Fruit fly (Drosophila melanogaster) whole organism, embryonic: ENCODE data around the gene CG15517.

Experiments used
- ATbp ChIP-seq: fragments of 200-800 bp; sonication (Bioruptor generic); optimal IDR thresholded peaks from 2 replicates; lab custom pipeline; 2017; ENCODE audit warnings: missing biosample characterization, mild to moderate bottlenecking, missing genetic modification characterization, missing genetic modification reagents
- Atf3 ChIP-seq: fragments of 200-800 bp; sonication (Bioruptor generic); optimal IDR thresholded peaks from 3 replicates; lab custom pipeline; 2016; ENCODE audit warnings: missing biosample characterization, missing genetic modification characterization
- B-H2 ChIP-seq: fragments of 200-800 bp; sonication (Bioruptor generic); optimal IDR thresholded peaks from 2 replicates; lab custom pipeline; 2018; ENCODE audit warnings: missing biosample characterization, mild to moderate bottlenecking, missing genetic modification characterization
- CG10209 ChIP-seq: fragments of 200-800 bp; sonication (Bioruptor generic); optimal IDR thresholded peaks from 3 replicates; lab custom pipeline; 2017; ENCODE audit warnings: missing biosample characterization, mild to moderate bottlenecking, missing genetic modification characterization, missing genetic modification reagents
- CG1024 ChIP-seq: fragments of 200-800 bp; sonication (Bioruptor generic); IDR thresholded peaks from 2 replicates; pipeline ENCODE4 v1.3.6; 2022; ENCODE audit warnings: missing biosample characterization, missing genetic modification characterization
- CG11723 ChIP-seq: fragments of 200-800 bp; sonication (Bioruptor generic); optimal IDR thresholded peaks from 2 replicates; lab custom pipeline; 2017; ENCODE audit warnings: missing biosample characterization, mild to moderate bottlenecking, missing genetic modification characterization
- CG14667 ChIP-seq: fragments of 200-800 bp; sonication (Bioruptor generic); IDR thresholded peaks from 2 replicates; pipeline ENCODE4 v1.3.6; 2022; ENCODE audit warnings: missing biosample characterization, missing genetic modification characterization
- CG15073 ChIP-seq: fragments of 200-800 bp; sonication (Bioruptor generic); optimal IDR thresholded peaks from 2 replicates; lab custom pipeline; 2016; ENCODE audit warnings: missing biosample characterization, missing genetic modification characterization
- CG16813 ChIP-seq: fragments of 200-800 bp; sonication (Bioruptor generic); IDR thresholded peaks from 3 replicates; pipeline ENCODE4 v1.3.6; 2022; ENCODE audit warnings: missing biosample characterization, missing genetic modification characterization; ENCODE audit not compliant: partially characterized antibody
- CG18599 ChIP-seq: fragments of 200-800 bp; sonication (Bioruptor generic); optimal IDR thresholded peaks from 3 replicates; lab custom pipeline; 2017; ENCODE audit warnings: missing biosample characterization, missing genetic modification characterization, mild to moderate bottlenecking, moderate library complexity, missing genetic modification reagents
- CG34224 ChIP-seq: fragments of 200-800 bp; sonication (Bioruptor generic); IDR thresholded peaks from 3 replicates; pipeline ENCODE4 v1.3.6; 2022; ENCODE audit warnings: missing biosample characterization, missing genetic modification characterization; ENCODE audit not compliant: partially characterized antibody
- CG3847 ChIP-seq: fragments of 200-800 bp; sonication (Bioruptor generic); IDR thresholded peaks from 2 replicates; pipeline ENCODE4 v1.3.6; 2022; ENCODE audit warnings: missing biosample characterization, missing genetic modification characterization
- CG4707 ChIP-seq: fragments of 200-800 bp; sonication (Bioruptor generic); optimal IDR thresholded peaks from 2 replicates; lab custom pipeline; 2018; ENCODE audit warnings: missing biosample characterization, mild to moderate bottlenecking, missing genetic modification characterization, moderate library complexity
- CG4730 ChIP-seq: fragments of 200-800 bp; sonication (Bioruptor generic); IDR thresholded peaks from 2 replicates; pipeline ENCODE4 v1.3.6; 2022; ENCODE audit warnings: missing biosample characterization, missing genetic modification characterization
- CG5180 ChIP-seq: fragments of 200-800 bp; sonication (Bioruptor generic); optimal IDR thresholded peaks from 3 replicates; lab custom pipeline; 2017; ENCODE audit warnings: missing biosample characterization, missing genetic modification characterization, mild to moderate bottlenecking, moderate library complexity, missing genetic modification reagents
- CG8924 ChIP-seq: fragments of 200-800 bp; optimal IDR thresholded peaks from 3 replicates; lab custom pipeline; 2019; ENCODE audit warnings: missing biosample characterization, mild to moderate bottlenecking, missing genetic modification characterization, moderate library complexity
- D ChIP-seq, 2 experiments: fragments of 200-800 bp in 1 of 2; fragments of >200 bp in 1 of 2; sonication (Bioruptor generic) in 1 of 2; optimal IDR thresholded peaks; 2 replicates in 1 of 2; 3 replicates in 1 of 2; lab custom pipeline; 2017; ENCODE audit warnings: mild to moderate bottlenecking in 1 of 2, missing biosample characterization in 1 of 2, missing genetic modification characterization in 1 of 2, missing genetic modification reagents in 1 of 2
- Ets65A ChIP-seq: fragments of 200-800 bp; sonication (Bioruptor generic); peaks from one replicate; lab custom pipeline; 2016; ENCODE audit warnings: missing biosample characterization, missing genetic modification characterization
- Hmx ChIP-seq: fragments of 200-800 bp; sonication (Bioruptor generic); optimal IDR thresholded peaks from 2 replicates; lab custom pipeline; 2016; ENCODE audit warnings: missing biosample characterization, missing genetic modification characterization
- Jarid2 ChIP-seq: fragments of 200-800 bp; sonication (Bioruptor generic); optimal IDR thresholded peaks from 3 replicates; lab custom pipeline; 2017; ENCODE audit warnings: mild to moderate bottlenecking, missing biosample characterization, missing genetic modification reagents, missing genetic modification characterization
- MBD-R2 ChIP-seq: fragments of 200-800 bp; sonication (Bioruptor generic); IDR thresholded peaks from 2 replicates; pipeline ENCODE4 v1.3.6; 2022; ENCODE audit warnings: missing biosample characterization, missing genetic modification characterization
- Side ChIP-seq: fragments of 200-800 bp; sonication (Bioruptor generic); optimal IDR thresholded peaks from 2 replicates; lab custom pipeline; 2016; ENCODE audit warnings: missing biosample characterization, missing genetic modification characterization
- Six4 ChIP-seq: fragments of 200-800 bp; sonication (Bioruptor generic); optimal IDR thresholded peaks from 2 replicates; lab custom pipeline; 2016; ENCODE audit warnings: missing biosample characterization, missing genetic modification characterization
- ac ChIP-seq: fragments of 200-800 bp; sonication (Bioruptor generic); optimal IDR thresholded peaks from 3 replicates; lab custom pipeline; 2017; ENCODE audit warnings: missing biosample characterization, mild to moderate bottlenecking, missing genetic modification characterization
- ap ChIP-seq: fragments of 200-800 bp; sonication (Bioruptor generic); IDR thresholded peaks from 2 replicates; pipeline ENCODE4 v1.3.6; 2022; ENCODE audit warnings: missing biosample characterization, missing genetic modification characterization
- cg ChIP-seq: fragments of 200-800 bp; sonication (Bioruptor generic); optimal IDR thresholded peaks from 3 replicates; lab custom pipeline; 2019; ENCODE audit warnings: missing biosample characterization, mild to moderate bottlenecking, missing genetic modification characterization, moderate library complexity
- chm ChIP-seq: fragments of 200-800 bp; sonication (Bioruptor generic); IDR thresholded peaks from 2 replicates; pipeline ENCODE4 v1.3.6; 2022; ENCODE audit warnings: missing biosample characterization, missing genetic modification characterization
- crol ChIP-seq: fragments of 200-800 bp; sonication (Bioruptor generic); IDR thresholded peaks from 2 replicates; pipeline ENCODE4 v1.3.6; 2022; ENCODE audit warnings: missing biosample characterization, missing genetic modification characterization
- da ChIP-seq: fragments of 200-800 bp; sonication (Bioruptor generic); optimal IDR thresholded peaks from 2 replicates; lab custom pipeline; 2016; ENCODE audit warnings: missing biosample characterization, missing genetic modification characterization
- disco-r ChIP-seq: fragments of 200-800 bp; sonication (Bioruptor generic); optimal IDR thresholded peaks from 2 replicates; lab custom pipeline; 2016; ENCODE audit warnings: missing biosample characterization, missing genetic modification characterization
- gcm2 ChIP-seq: fragments of 200-800 bp; sonication (Bioruptor generic); optimal IDR thresholded peaks from 2 replicates; lab custom pipeline; 2016; ENCODE audit warnings: missing biosample characterization, missing genetic modification characterization
- gem ChIP-seq: fragments of 200-800 bp; sonication (Bioruptor generic); optimal IDR thresholded peaks from 2 replicates; lab custom pipeline; 2019; ENCODE audit warnings: missing biosample characterization, mild to moderate bottlenecking, missing genetic modification characterization, moderate library complexity
- grn ChIP-seq: fragments of 200-800 bp; sonication (Bioruptor generic); optimal IDR thresholded peaks from 3 replicates; lab custom pipeline; 2017; ENCODE audit warnings: missing biosample characterization, missing genetic modification characterization
- gsb-n ChIP-seq: fragments of 200-800 bp; sonication (Bioruptor generic); optimal IDR thresholded peaks from 3 replicates; lab custom pipeline; 2018; ENCODE audit warnings: missing biosample characterization, mild to moderate bottlenecking, missing genetic modification characterization
- hkb ChIP-seq, 2 experiments: fragments of 200-800 bp in 1 of 2; fragments of >200 bp in 1 of 2; sonication (Bioruptor generic) in 1 of 2; IDR thresholded peaks in 1 of 2; optimal IDR thresholded peaks in 1 of 2; 2 replicates each; pipeline versions ENCODE4 v1.3.6 to Lab custom; 2017 to 2022; ENCODE audit warnings: missing biosample characterization in 1 of 2, missing genetic modification characterization in 1 of 2
- inv ChIP-seq: fragments of 200-800 bp; sonication (Bioruptor generic); IDR thresholded peaks from 2 replicates; pipeline ENCODE4 v1.3.6; 2022; ENCODE audit warnings: missing biosample characterization, missing genetic modification characterization; ENCODE audit not compliant: partially characterized antibody
- jumu ChIP-seq: fragments of 200-800 bp; sonication (Bioruptor generic); optimal IDR thresholded peaks from 3 replicates; lab custom pipeline; 2016; ENCODE audit warnings: missing biosample characterization, missing genetic modification characterization
- lbe ChIP-seq: fragments of 200-800 bp; sonication (Bioruptor generic); optimal IDR thresholded peaks from 2 replicates; lab custom pipeline; 2016; ENCODE audit warnings: missing biosample characterization, mild to moderate bottlenecking, missing genetic modification characterization
- p53 ChIP-seq: fragments of 200-800 bp; sonication (Bioruptor generic); optimal IDR thresholded peaks from 2 replicates; lab custom pipeline; 2016; ENCODE audit warnings: missing biosample characterization, missing genetic modification characterization
- prd ChIP-seq, 3 experiments: fragments of >200 bp in 2 of 3; fragments of 200-800 bp in 1 of 3; sonication (Bioruptor generic) in 1 of 3; optimal IDR thresholded peaks in 2 of 3; IDR thresholded peaks in 1 of 3; 2 replicates in 2 of 3; 3 replicates in 1 of 3; pipeline versions ENCODE4 v1.3.6 to Lab custom; 2017 to 2022; ENCODE audit warnings: missing biosample characterization in 1 of 3, missing genetic modification characterization in 1 of 3
- psq ChIP-seq: fragments of 200-800 bp; sonication (Bioruptor generic); optimal IDR thresholded peaks from 2 replicates; lab custom pipeline; 2017; ENCODE audit warnings: missing biosample characterization, missing genetic modification characterization
- sens ChIP-seq: fragments of 200-800 bp; sonication (Bioruptor generic); peaks from one replicate; lab custom pipeline; 2016; ENCODE audit warnings: missing biosample characterization, missing genetic modification characterization
- sens-2 ChIP-seq: fragments of 200-800 bp; sonication (Bioruptor generic); IDR thresholded peaks from 2 replicates; pipeline ENCODE4 v1.3.6; 2022; ENCODE audit warnings: missing biosample characterization, missing genetic modification characterization
- seq ChIP-seq: fragments of 200-800 bp; sonication (Bioruptor generic); IDR thresholded peaks from 2 replicates; pipeline ENCODE4 v1.3.6; 2022; ENCODE audit warnings: missing biosample characterization, missing genetic modification characterization
- sna ChIP-seq: fragments of 200-800 bp; sonication (Bioruptor generic); IDR thresholded peaks from 2 replicates; pipeline ENCODE4 v1.3.6; 2022; ENCODE audit warnings: missing biosample characterization, missing genetic modification characterization; ENCODE audit not compliant: partially characterized antibody
- sqz ChIP-seq: fragments of 200-800 bp; sonication (Bioruptor generic); optimal IDR thresholded peaks from 3 replicates; lab custom pipeline; 2018; ENCODE audit warnings: missing biosample characterization, mild to moderate bottlenecking, missing genetic modification characterization
- tin ChIP-seq: fragments of 200-800 bp; sonication (Bioruptor generic); optimal IDR thresholded peaks from 3 replicates; lab custom pipeline; 2016; ENCODE audit warnings: missing biosample characterization, missing genetic modification characterization
- trh ChIP-seq: fragments of 200-800 bp; sonication (Bioruptor generic); optimal IDR thresholded peaks from 2 replicates; lab custom pipeline; 2016; ENCODE audit warnings: missing biosample characterization, missing genetic modification characterization
- zen ChIP-seq: fragments of 200-800 bp; sonication (Bioruptor generic); optimal IDR thresholded peaks from 3 replicates; lab custom pipeline; 2018; ENCODE audit warnings: missing biosample characterization, mild to moderate bottlenecking, missing genetic modification characterization, moderate library complexity

Gene CG15517

DNA sequence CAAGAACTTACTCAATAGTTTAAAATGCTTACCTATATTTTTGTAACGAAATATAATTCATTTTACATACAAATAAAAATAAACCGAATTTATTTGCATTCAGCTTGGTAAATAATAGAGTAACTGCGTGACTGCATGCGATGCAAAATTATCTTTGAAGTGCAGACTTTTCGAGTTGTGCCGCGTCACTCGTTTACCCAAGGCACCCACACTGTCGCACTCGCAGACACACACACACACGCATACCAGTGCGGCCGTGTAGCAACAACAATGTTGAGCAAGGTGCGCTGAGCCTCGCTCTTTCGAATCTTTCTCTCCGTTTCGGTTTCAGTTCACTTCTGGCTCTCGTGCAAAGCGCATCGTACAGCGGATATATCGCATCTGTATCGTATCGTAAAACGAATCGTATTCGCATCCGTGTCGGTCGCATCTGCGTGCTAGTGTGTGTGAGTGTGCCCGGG is 26.9 kb downstream of the CG15517 start, which contains the start of gene CG31038 (continued):
- no peak for TF ChIP-seq CG3847 (GFP tag; lab: Robert Waterston, UW)
- no peak for TF ChIP-seq Side (GFP tag; lab: Kevin White, UChicago)
- TF ChIP-seq seq: no peak
- TF ChIP-seq CG14667 (GFP tag; lab: Robert Waterston, UW): no peak
- no peak for TF ChIP-seq D (optimal IDR thresholded peaks at IDR 0.05; lab: Kevin White, UChicago)
- TF ChIP-seq D (GFP tag; optimal IDR thresholded peaks at IDR 0.05; lab: Kevin White, UChicago): no peak
- no peak; the same call in 1 of the 2 replicates for TF ChIP-seq CG1024 (GFP tag; lab: Robert Waterston, UW)
- no peak for TF ChIP-seq Six4 (GFP tag; lab: Kevin White, UChicago)
- no peak for TF ChIP-seq CG4730 (GFP tag; lab: Robert Waterston, UW)
- TF ChIP-seq sens-2: peak; percentile 41; the same call in 1 of the 2 replicates
- TF ChIP-seq gsb-n (tag; lab: Kevin White, UChicago): peak; percentile 36
- no peak for TF ChIP-seq CG15073
- no peak for TF ChIP-seq hkb (optimal IDR thresholded peaks at IDR 0.05; lab: Kevin White, UChicago)
- no peak for TF ChIP-seq hkb (GFP tag; IDR thresholded peaks at IDR 0.05; lab: Robert Waterston, UW)
- peak; percentile 23 for TF ChIP-seq CG5180
- TF ChIP-seq Jarid2 (GFP tag; lab: Kevin White, UChicago): peak; percentile 96
- no peak for TF ChIP-seq zen
- TF ChIP-seq sens: peak; percentile 76
- peak; percentile 38 for TF ChIP-seq CG11723 (GFP tag; lab: Kevin White, UChicago)
- TF ChIP-seq B-H2: no peak
- TF ChIP-seq CG18599 (GFP tag; lab: Kevin White, UChicago): peak; percentile 15
- no peak for TF ChIP-seq ap (GFP tag; lab: Robert Waterston, UW)
- TF ChIP-seq lbe (GFP tag; lab: Kevin White, UChicago): peak; percentile 1
- TF ChIP-seq p53: no peak
- TF ChIP-seq da (GFP tag; lab: Kevin White, UChicago): no peak
- no peak for TF ChIP-seq CG4707 (GFP tag; lab: Kevin White, UChicago)
- TF ChIP-seq ac: no peak
- TF ChIP-seq tin: no peak
- no peak for TF ChIP-seq CG10209
- peak; percentile 13 for TF ChIP-seq CG8924 (tag; lab: Kevin White, UChicago)
- no peak for TF ChIP-seq disco-r (GFP tag; lab: Kevin White, UChicago)
- TF ChIP-seq Ets65A: no peak
- no peak for TF ChIP-seq prd (optimal IDR thresholded peaks at IDR 0.05; lab: Kevin White, UChicago)
- no peak; the same call in 2 of the 3 replicates for TF ChIP-seq prd (GFP tag; IDR thresholded peaks at IDR 0.05; lab: Robert Waterston, UW)
- TF ChIP-seq chm: peak; percentile 77
- no peak for TF ChIP-seq psq (GFP tag; lab: Kevin White, UChicago)
- TF ChIP-seq Hmx (GFP tag; lab: Kevin White, UChicago): no peak
- TF ChIP-seq MBD-R2 (GFP tag; lab: Robert Waterston, UW): peak; percentile 29; the same call in 1 of the 2 replicates
- TF ChIP-seq grn: peak; percentile 60
- no peak for TF ChIP-seq jumu (GFP tag; lab: Kevin White, UChicago)
- TF ChIP-seq gem (tag; lab: Kevin White, UChicago): no peak
- TF ChIP-seq cg (GFP tag; lab: Kevin White, UChicago): peak; percentile 97
- TF ChIP-seq CG34224 (GFP tag; lab: Robert Waterston, UW): no peak
- no peak for TF ChIP-seq trh
- TF ChIP-seq gcm2: no peak
- no peak for TF ChIP-seq crol
- peak; percentile 37; the same call in 1 of the 3 replicates for TF ChIP-seq CG16813
- no peak for TF ChIP-seq ATbp
- TF ChIP-seq Atf3: no peak
- no peak for TF ChIP-seq sqz (GFP tag; lab: Kevin White, UChicago)
- TF ChIP-seq sna (GFP tag; lab: Robert Waterston, UW): 0 out of 2 replicates have a peak, but pooled peaks have one; percentile 30
- no peak for TF ChIP-seq inv (GFP tag; lab: Robert Waterston, UW)
